Worm (Caenorhabditis elegans) whole organism, L4 larva: ENCODE data around the gene C16E9.2.

ENCODE experiments used
- F10B5.3 ChIP-seq: sonication (generic microtip); optimal IDR thresholded peaks from 2 replicates; lab custom pipeline; 2016; ENCODE audit warnings: mild to moderate bottlenecking, missing genetic modification characterization, missing compliant biosample characterization
- R02D3.7 ChIP-seq: fragments of 150-350 bp; sonication (generic microtip); optimal IDR thresholded peaks from 3 replicates; lab custom pipeline; 2014; ENCODE audit warnings: missing biosample characterization, missing genetic modification characterization
- T20F7.1 ChIP-seq: fragments of 200-800 bp; sonication (Bioruptor generic); optimal IDR thresholded peaks from 2 replicates; lab custom pipeline; 2018; ENCODE audit warnings: mild to moderate bottlenecking, missing genetic modification characterization, missing compliant biosample characterization
- aha-1 ChIP-seq: fragments of 150-350 bp; peaks from one replicate; lab custom pipeline; 2014; ENCODE audit warnings: missing biosample characterization, missing genetic modification characterization
- ama-1 ChIP-seq: fragments of 150-350 bp; optimal IDR thresholded peaks from 2 replicates; lab custom pipeline; 2014; ENCODE audit warnings: inconsistent platforms, mixed read lengths
- ceh-32 ChIP-seq: sonication (generic microtip); optimal IDR thresholded peaks from 2 replicates; lab custom pipeline; 2016; ENCODE audit warnings: mild to moderate bottlenecking, missing genetic modification characterization, missing compliant biosample characterization; ENCODE audit not compliant: poor library complexity
- ceh-62 ChIP-seq: sonication (generic microtip); optimal IDR thresholded peaks from 2 replicates; lab custom pipeline; 2017; ENCODE audit warnings: missing biosample characterization, missing genetic modification characterization
- ces-1 ChIP-seq: fragments of 150-350 bp; sonication (generic microtip); optimal IDR thresholded peaks from 4 replicates; lab custom pipeline; 2014; ENCODE audit warnings: missing biosample characterization, missing genetic modification reagents, missing genetic modification characterization
- daf-16 ChIP-seq, 3 experiments: sonication (generic microtip); optimal IDR thresholded peaks; 2 replicates each; lab custom pipeline; 2016 to 2017; ENCODE audit warnings: missing genetic modification characterization in 3 of 3, missing genetic modification reagents in 3 of 3, mild to moderate bottlenecking in 2 of 3, missing compliant biosample characterization in 2 of 3, missing biosample characterization in 1 of 3, moderate library complexity in 1 of 3
- daf-19 ChIP-seq: fragments of 200-800 bp; sonication (Bioruptor generic); conservative IDR thresholded peaks from 2 replicates; pipeline ENCODE4 v1.3.6; 2022; ENCODE audit warnings: missing genetic modification characterization, missing compliant biosample characterization
- daf-8 ChIP-seq: fragments of 200-800 bp; sonication (Bioruptor generic); IDR thresholded peaks from 2 replicates; pipeline ENCODE4 v1.3.6; 2022; ENCODE audit warnings: missing genetic modification characterization, missing compliant biosample characterization
- dmd-8 ChIP-seq: fragments of 200-800 bp; sonication (Bioruptor generic); IDR thresholded peaks from 2 replicates; pipeline ENCODE4 v1.3.6; 2022; ENCODE audit warnings: missing genetic modification characterization, missing compliant biosample characterization
- dve-1 ChIP-seq: sonication (generic microtip); optimal IDR thresholded peaks from 2 replicates; lab custom pipeline; 2017; ENCODE audit warnings: antibody characterized with exemption, mild to moderate bottlenecking, missing genetic modification characterization, missing compliant biosample characterization; ENCODE audit not compliant: insufficient read depth
- hlh-11 ChIP-seq: fragments of 200-800 bp; sonication (Bioruptor generic); optimal IDR thresholded peaks from 2 replicates; lab custom pipeline; 2018; ENCODE audit warnings: mild to moderate bottlenecking, missing genetic modification characterization, missing compliant biosample characterization
- hlh-30 ChIP-seq: sonication (generic microtip); optimal IDR thresholded peaks from 2 replicates; lab custom pipeline; 2017; ENCODE audit warnings: antibody characterized with exemption, mild to moderate bottlenecking, missing genetic modification characterization, missing compliant biosample characterization; ENCODE audit not compliant: insufficient read depth
- lin-1 ChIP-seq: fragments of 200-800 bp; sonication (Bioruptor generic); IDR thresholded peaks from 2 replicates; pipeline ENCODE4 v1.3.6; 2022; ENCODE audit warnings: missing genetic modification reagents, missing genetic modification characterization, missing compliant biosample characterization
- lin-15B ChIP-seq: fragments of 150-350 bp; sonication (generic microtip); optimal IDR thresholded peaks from 3 replicates; lab custom pipeline; 2014; ENCODE audit warnings: missing biosample characterization, missing genetic modification characterization
- lsy-2 ChIP-seq, 2 experiments: fragments of 150-350 bp in 1 of 2; sonication (generic microtip) in 1 of 2; optimal IDR thresholded peaks; 2 replicates each; lab custom pipeline; 2014 to 2017; ENCODE audit warnings: missing biosample characterization in 2 of 2, missing genetic modification characterization in 2 of 2
- mdl-1 ChIP-seq, 2 experiments: fragments of 150-350 bp in 1 of 2; sonication (generic microtip) in 1 of 2; optimal IDR thresholded peaks; 2 replicates each; lab custom pipeline; 2014 to 2017; ENCODE audit warnings: missing biosample characterization in 2 of 2, missing genetic modification characterization in 2 of 2
- mep-1 ChIP-seq: fragments of 150-350 bp; sonication (generic microtip); optimal IDR thresholded peaks from 3 replicates; lab custom pipeline; 2014; ENCODE audit warnings: missing biosample characterization, missing genetic modification characterization
- mes-2 ChIP-seq: sonication (generic microtip); optimal IDR thresholded peaks from 2 replicates; lab custom pipeline; 2016; ENCODE audit warnings: missing genotype, mild to moderate bottlenecking, missing genetic modification characterization, missing compliant biosample characterization; ENCODE audit not compliant: poor library complexity, severe bottlenecking
- mxl-3 ChIP-seq: fragments of 200-800 bp; sonication (Bioruptor generic); optimal IDR thresholded peaks from 2 replicates; lab custom pipeline; 2018; ENCODE audit warnings: mild to moderate bottlenecking, missing genetic modification characterization, missing compliant biosample characterization
- nhr-102 ChIP-seq: sonication (generic microtip); optimal IDR thresholded peaks from 2 replicates; lab custom pipeline; 2016; ENCODE audit warnings: mild to moderate bottlenecking, missing genetic modification characterization, moderate library complexity, missing compliant biosample characterization
- nhr-111 ChIP-seq: fragments of 200-800 bp; sonication (Bioruptor generic); optimal IDR thresholded peaks from 2 replicates; lab custom pipeline; 2018; ENCODE audit warnings: mild to moderate bottlenecking, missing genetic modification characterization, missing compliant biosample characterization
- nhr-25 ChIP-seq: sonication (generic microtip); optimal IDR thresholded peaks from 2 replicates; lab custom pipeline; 2017; ENCODE audit warnings: missing genetic modification characterization, mild to moderate bottlenecking, missing compliant biosample characterization, antibody characterized with exemption, moderate library complexity, borderline replicate concordance; ENCODE audit not compliant: insufficient read depth
- nhr-28 ChIP-seq: fragments of 150-350 bp; optimal IDR thresholded peaks from 2 replicates; lab custom pipeline; 2014; ENCODE audit warnings: missing biosample characterization, missing genetic modification characterization
- nhr-77 ChIP-seq: fragments of 150-350 bp; optimal IDR thresholded peaks from 2 replicates; lab custom pipeline; 2014; ENCODE audit warnings: missing biosample characterization, missing genetic modification characterization
- pha-4 ChIP-seq, 2 experiments: fragments of 150-350 bp in 1 of 2; fragments of 200-800 bp in 1 of 2; sonication (Bioruptor generic) in 1 of 2; IDR thresholded peaks in 1 of 2; optimal IDR thresholded peaks in 1 of 2; 2 replicates each; pipeline versions ENCODE4 v1.3.6 to Lab custom; 2014 to 2022; ENCODE audit warnings: missing genetic modification characterization in 2 of 2, missing genetic modification reagents in 2 of 2, missing biosample characterization in 1 of 2, missing compliant biosample characterization in 1 of 2
- rbr-2 ChIP-seq: sonication (generic microtip); optimal IDR thresholded peaks from 2 replicates; lab custom pipeline; 2016; ENCODE audit warnings: missing genotype, missing genetic modification characterization, missing compliant biosample characterization
- tag-97 ChIP-seq: fragments of 200-800 bp; sonication (Bioruptor generic); IDR thresholded peaks from 2 replicates; pipeline ENCODE4 v1.3.6; 2022; ENCODE audit warnings: missing genetic modification characterization, missing compliant biosample characterization
- tra-1 ChIP-seq: fragments of 200-800 bp; sonication (Bioruptor generic); IDR thresholded peaks from 2 replicates; pipeline ENCODE4 v1.3.6; 2022; ENCODE audit warnings: missing genetic modification reagents, missing genetic modification characterization, missing compliant biosample characterization
- unc-130 ChIP-seq: sonication (generic microtip); optimal IDR thresholded peaks from 2 replicates; lab custom pipeline; 2016; ENCODE audit warnings: missing genetic modification reagents, missing genetic modification characterization, missing compliant biosample characterization
- unc-62 ChIP-seq, 3 experiments: fragments of 150-350 bp in 1 of 3; sonication (generic microtip); optimal IDR thresholded peaks in 2 of 3; peaks in 1 of 3; 1 replicate in 1 of 3; 2 replicates in 2 of 3; lab custom pipeline; 2014 to 2017; ENCODE audit warnings: missing biosample characterization in 3 of 3, missing genetic modification characterization in 3 of 3, missing genetic modification reagents in 3 of 3, missing genotype in 1 of 3
- vab-7 ChIP-seq: fragments of 200-800 bp; sonication (Bioruptor generic); IDR thresholded peaks from 2 replicates; pipeline ENCODE4 v1.3.6; 2022; ENCODE audit warnings: missing genetic modification reagents, missing genetic modification characterization, missing compliant biosample characterization

The C16E9.2 gene

ce11 chrX:6934453-6934852 is 1.1 kb upstream of the C16E9.2 start:
- no peak for TF ChIP-seq F10B5.3 (tag; lab: Kevin White, UChicago)
- TF ChIP-seq daf-19 (GFP tag; lab: Robert Waterston, UW) = no peak
- peak; percentile 72 for TF ChIP-seq hlh-30 (tag; lab: Kevin White, UChicago)
- no peak for TF ChIP-seq vab-7 (GFP tag; lab: Robert Waterston, UW)
- peak; percentile 9 for TF ChIP-seq rbr-2
- TF ChIP-seq daf-8 (GFP tag; lab: Robert Waterston, UW) = no peak
- no peak for TF ChIP-seq tag-97 (GFP tag; lab: Robert Waterston, UW)
- peak in 1 of 2 experiments; percentile 46 for TF ChIP-seq unc-62 (GFP tag; optimal IDR thresholded peaks at IDR 0.05 in 1 of 2; lab: Kevin White, UChicago)
- no peak for TF ChIP-seq unc-62 (tag; optimal IDR thresholded peaks at IDR 0.05; lab: Kevin White, UChicago)
- no peak for TF ChIP-seq mes-2 (tag; lab: Kevin White, UChicago)
- TF ChIP-seq nhr-25 (tag; lab: Kevin White, UChicago) = no peak
- no peak for TF ChIP-seq nhr-111 (GFP tag; lab: Kevin White, UChicago)
- TF ChIP-seq aha-1 (tag; lab: Kevin White, UChicago) = peak; percentile 78
- no peak for TF ChIP-seq dmd-8 (GFP tag; lab: Robert Waterston, UW)
- TF ChIP-seq mep-1 = peak; percentile 51
- TF ChIP-seq hlh-11 (tag; lab: Kevin White, UChicago) = peak; percentile 40
- no peak for TF ChIP-seq ama-1 (lab: Kevin White, UChicago)
- no peak for TF ChIP-seq unc-130 (GFP tag; lab: Kevin White, UChicago)
- TF ChIP-seq nhr-102 = no peak
- peak in 1 of 2 experiments; percentile 33 for TF ChIP-seq mdl-1 (tag; optimal IDR thresholded peaks at IDR 0.05; lab: Kevin White, UChicago)
- no peak for TF ChIP-seq ces-1 (GFP tag; lab: Kevin White, UChicago)
- TF ChIP-seq lin-1 (GFP tag; lab: Robert Waterston, UW) = no peak
- peak in 1 of 2 experiments; percentile 71 for TF ChIP-seq lsy-2 (tag; optimal IDR thresholded peaks at IDR 0.05; lab: Kevin White, UChicago)
- TF ChIP-seq T20F7.1 = no peak
- no peak for TF ChIP-seq ceh-32
- TF ChIP-seq pha-4 (GFP tag; IDR thresholded peaks at IDR 0.05; lab: Robert Waterston, UW) = no peak
- peak; percentile 74 for TF ChIP-seq pha-4 (tag; optimal IDR thresholded peaks at IDR 0.05; lab: Kevin White, UChicago)
- TF ChIP-seq R02D3.7 = no peak
- TF ChIP-seq dve-1 = peak; percentile 53
- TF ChIP-seq daf-16 (GFP tag; optimal IDR thresholded peaks at IDR 0.05; lab: Kevin White, UChicago) = peak in 1 of 2 experiments; percentile 85
- peak; percentile 96 for TF ChIP-seq daf-16 (tag; optimal IDR thresholded peaks at IDR 0.05; lab: Kevin White, UChicago)
- TF ChIP-seq ceh-62 = no peak
- TF ChIP-seq nhr-77 (tag; lab: Kevin White, UChicago) = peak; percentile 52
- TF ChIP-seq nhr-28 (tag; lab: Kevin White, UChicago) = peak; percentile 47
- no peak for TF ChIP-seq tra-1 (GFP tag; lab: Robert Waterston, UW)

- TF ChIP-seq unc-62 (GFP tag; optimal IDR thresholded peaks at IDR 0.05 in 1 of 2; lab: Kevin White, UChicago) = peak in 1 of 2 experiments; percentile 93
- TF ChIP-seq unc-62 (tag; optimal IDR thresholded peaks at IDR 0.05; lab: Kevin White, UChicago) = no peak
- TF ChIP-seq mxl-3 (GFP tag; lab: Kevin White, UChicago) = no peak
- peak; percentile 8 for TF ChIP-seq aha-1 (tag; lab: Kevin White, UChicago)
These were observed 2.2 kb downstream of the C16E9.2 start for ce11 chrX:6937742-6938141.

DNA sequence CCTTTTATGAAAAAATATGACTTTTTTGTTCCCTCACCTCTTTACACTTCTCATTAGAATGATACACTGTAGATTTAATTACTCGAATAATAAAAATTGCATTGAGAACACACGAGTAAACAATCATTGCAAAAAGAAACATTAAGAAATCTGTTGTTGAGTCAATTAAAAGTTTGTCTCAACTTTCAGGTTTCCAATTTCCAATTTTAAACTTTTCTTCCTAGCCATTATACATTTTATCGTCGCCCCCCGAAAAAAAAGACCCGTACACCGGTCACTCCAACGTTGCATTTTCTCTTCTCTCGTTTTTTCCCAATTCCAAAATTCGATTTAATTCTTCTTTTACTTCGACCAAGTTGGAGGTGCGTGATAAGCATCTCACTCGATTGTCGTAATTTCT is 4.4 kb downstream of the C16E9.2 start, which contains the start of gene C16E9.1:
Gene C16E9.1, plus strand, starts transcription at position 301 of the 400 bp plus-strand sequence.
- TF ChIP-seq lin-15B (tag; lab: Kevin White, UChicago) (no peak), R02D3.7 (no peak), ceh-32 (no peak)
